Fruit fly (Drosophila melanogaster) whole organism, pupa: ENCODE results near the gene CG13082.

Experiments
- CG10348 ChIP-seq: fragments of 200-800 bp; sonication (Bioruptor generic); IDR thresholded peaks from 2 replicates; pipeline ENCODE4 v1.3.6; 2022; ENCODE audit warnings: missing biosample characterization, missing genetic modification characterization
- CG14655 ChIP-seq: fragments of 200-800 bp; sonication (Bioruptor generic); optimal IDR thresholded peaks from 3 replicates; lab custom pipeline; 2017; ENCODE audit warnings: mild to moderate bottlenecking, missing biosample characterization, missing genetic modification reagents, missing genetic modification characterization
- CG17806 ChIP-seq: fragments of 200-800 bp; sonication (Bioruptor generic); optimal IDR thresholded peaks from 2 replicates; lab custom pipeline; 2018; ENCODE audit warnings: missing biosample characterization, mild to moderate bottlenecking, missing genetic modification characterization, moderate library complexity
- CG32121 ChIP-seq: fragments of 200-800 bp; sonication (Bioruptor generic); IDR thresholded peaks from 2 replicates; pipeline ENCODE4 v1.3.6; 2022; ENCODE audit warnings: missing biosample characterization, missing genetic modification characterization
- CG8159 ChIP-seq: fragments of 200-800 bp; sonication (Bioruptor generic); optimal IDR thresholded peaks from 3 replicates; lab custom pipeline; 2018; ENCODE audit warnings: missing biosample characterization, mild to moderate bottlenecking, missing genetic modification characterization, moderate library complexity
- CG9948 ChIP-seq: fragments of 200-800 bp; sonication (Bioruptor generic); optimal IDR thresholded peaks from 2 replicates; lab custom pipeline; 2018; ENCODE audit warnings: missing biosample characterization, mild to moderate bottlenecking, missing genetic modification characterization, moderate library complexity
- D1 ChIP-seq: fragments of 200-800 bp; sonication (Bioruptor generic); optimal IDR thresholded peaks from 2 replicates; lab custom pipeline; 2018; ENCODE audit warnings: missing biosample characterization, mild to moderate bottlenecking, missing genetic modification characterization, moderate library complexity
- EcR ChIP-seq: fragments of 200-800 bp; sonication (Bioruptor generic); optimal IDR thresholded peaks from 3 replicates; lab custom pipeline; 2019; ENCODE audit warnings: missing biosample characterization, missing genetic modification characterization, mild to moderate bottlenecking, moderate library complexity, missing genetic modification reagents
- Pif1A ChIP-seq: fragments of 200-800 bp; sonication (Bioruptor generic); optimal IDR thresholded peaks from 3 replicates; lab custom pipeline; 2016; ENCODE audit warnings: missing biosample characterization, missing genetic modification characterization
- Pif1B ChIP-seq: fragments of 200-800 bp; sonication (Bioruptor generic); optimal IDR thresholded peaks from 3 replicates; lab custom pipeline; 2016; ENCODE audit warnings: missing biosample characterization, missing genetic modification characterization
- Snoo ChIP-seq: fragments of 200-800 bp; sonication (Bioruptor generic); optimal IDR thresholded peaks from 3 replicates; lab custom pipeline; 2017; ENCODE audit warnings: missing biosample characterization, mild to moderate bottlenecking, missing genetic modification characterization, inconsistent platforms
- fd96Ca ChIP-seq: fragments of 200-800 bp; sonication (Bioruptor generic); IDR thresholded peaks from 3 replicates; pipeline ENCODE4 v1.3.6; 2022; ENCODE audit warnings: missing biosample characterization, missing genetic modification characterization
- rn ChIP-seq: fragments of 200-800 bp; sonication (Bioruptor generic); IDR thresholded peaks from 2 replicates; pipeline ENCODE4 v1.3.6; 2022; ENCODE audit warnings: missing biosample characterization, missing genetic modification characterization

- no peak for TF ChIP-seq Pif1B
- no peak for TF ChIP-seq CG17806 (tag; lab: Kevin White, UChicago)
- no peak for TF ChIP-seq CG10348 (GFP tag; lab: Robert Waterston, UW)
- TF ChIP-seq Pif1A (GFP tag; lab: Kevin White, UChicago) = no peak
- no peak for TF ChIP-seq EcR (GFP tag; lab: Kevin White, UChicago)
- no peak for TF ChIP-seq CG32121 (GFP tag; lab: Robert Waterston, UW)
- no peak for TF ChIP-seq CG9948
- TF ChIP-seq Snoo (tag; lab: Kevin White, UChicago) = no peak
- TF ChIP-seq rn = no peak
- no peak for TF ChIP-seq CG14655 (GFP tag; lab: Kevin White, UChicago)
- TF ChIP-seq D1 (tag; lab: Kevin White, UChicago) = no peak
- no peak for TF ChIP-seq CG8159 (tag; lab: Kevin White, UChicago)
- no peak for TF ChIP-seq fd96Ca
Measured at dm6 chr2L:19497983-19498382, 40.2 kb upstream of the CG13082 start, which contains the start of gene Top3alpha.
